Fruit fly (Drosophila melanogaster) whole organism, embryonic: ENCODE data around the gene Shc.

Experiments
- B-H2 ChIP-seq: fragments of 200-800 bp; sonication (Bioruptor generic); optimal IDR thresholded peaks from 2 replicates; lab custom pipeline; 2018; ENCODE audit warnings: missing biosample characterization, mild to moderate bottlenecking, missing genetic modification characterization
- CG10267 ChIP-seq: fragments of 200-800 bp; sonication (Bioruptor generic); optimal IDR thresholded peaks from 2 replicates; lab custom pipeline; 2018; ENCODE audit warnings: missing biosample characterization, mild to moderate bottlenecking, missing genetic modification characterization, moderate library complexity
- CG10979 ChIP-seq: fragments of 200-800 bp; sonication (Bioruptor generic); optimal IDR thresholded peaks from 2 replicates; lab custom pipeline; 2018; ENCODE audit warnings: missing biosample characterization, mild to moderate bottlenecking, missing genetic modification characterization, moderate library complexity
- CG11696 ChIP-seq: fragments of 200-800 bp; sonication (Bioruptor generic); IDR thresholded peaks from 2 replicates; pipeline ENCODE4 v1.3.6; 2022; ENCODE audit warnings: missing biosample characterization, missing genetic modification characterization
- CG11723 ChIP-seq: fragments of 200-800 bp; sonication (Bioruptor generic); optimal IDR thresholded peaks from 2 replicates; lab custom pipeline; 2017; ENCODE audit warnings: missing biosample characterization, mild to moderate bottlenecking, missing genetic modification characterization
- CG12071 ChIP-seq: fragments of 200-800 bp; sonication (Bioruptor generic); optimal IDR thresholded peaks from 3 replicates; lab custom pipeline; 2018; ENCODE audit warnings: missing biosample characterization, mild to moderate bottlenecking, missing genetic modification characterization
- CG17186 ChIP-seq: fragments of 200-800 bp; sonication (Bioruptor generic); optimal IDR thresholded peaks from 3 replicates; lab custom pipeline; 2017; ENCODE audit warnings: missing biosample characterization, missing genetic modification reagents, missing genetic modification characterization
- CG18619 ChIP-seq: fragments of 200-800 bp; sonication (Bioruptor generic); optimal IDR thresholded peaks from 3 replicates; lab custom pipeline; 2017; ENCODE audit warnings: missing biosample characterization, mild to moderate bottlenecking, missing genetic modification characterization
- CG2116 ChIP-seq: fragments of 200-800 bp; sonication (Bioruptor generic); optimal IDR thresholded peaks from 3 replicates; lab custom pipeline; 2018; ENCODE audit warnings: missing biosample characterization, mild to moderate bottlenecking, missing genetic modification characterization
- CG30403 ChIP-seq: fragments of 200-800 bp; sonication (Bioruptor generic); optimal IDR thresholded peaks from 3 replicates; lab custom pipeline; 2016; ENCODE audit warnings: missing biosample characterization, missing genetic modification characterization
- CG31441 ChIP-seq: fragments of 200-800 bp; sonication (Bioruptor generic); IDR thresholded peaks from 2 replicates; pipeline ENCODE4 v1.3.6; 2022; ENCODE audit warnings: missing biosample characterization, missing genetic modification characterization
- CG34376 ChIP-seq: fragments of 200-800 bp; sonication (Bioruptor generic); optimal IDR thresholded peaks from 2 replicates; lab custom pipeline; 2018; ENCODE audit warnings: missing biosample characterization, mild to moderate bottlenecking, missing genetic modification characterization
- CG34422 ChIP-seq: fragments of 200-800 bp; sonication (Bioruptor generic); IDR thresholded peaks from 3 replicates; pipeline ENCODE4 v1.3.6; 2022; ENCODE audit warnings: missing biosample characterization, missing genetic modification characterization
- CG42726 ChIP-seq: fragments of 200-800 bp; sonication (Bioruptor generic); IDR thresholded peaks from 2 replicates; pipeline ENCODE4 v1.3.6; 2022; ENCODE audit warnings: missing biosample characterization, missing genetic modification characterization; ENCODE audit not compliant: partially characterized antibody
- CG4617 ChIP-seq: fragments of 200-800 bp; sonication (Bioruptor generic); optimal IDR thresholded peaks from 3 replicates; lab custom pipeline; 2016; ENCODE audit warnings: missing biosample characterization, missing genetic modification characterization, borderline replicate concordance
- CG5953 ChIP-seq: fragments of 200-800 bp; sonication (Bioruptor generic); IDR thresholded peaks from 2 replicates; pipeline ENCODE4 v1.3.6; 2022; ENCODE audit warnings: missing biosample characterization, missing genetic modification characterization
- CG6813 ChIP-seq: fragments of 200-800 bp; sonication (Bioruptor generic); optimal IDR thresholded peaks from 2 replicates; lab custom pipeline; 2017; ENCODE audit warnings: missing biosample characterization, missing genetic modification characterization, mild to moderate bottlenecking, moderate library complexity, missing genetic modification reagents
- CG7357 ChIP-seq: fragments of 200-800 bp; sonication (Bioruptor generic); IDR thresholded peaks from 3 replicates; pipeline ENCODE4 v1.3.6; 2022; ENCODE audit warnings: missing biosample characterization, missing genetic modification characterization
- CG7372 ChIP-seq: fragments of 200-800 bp; sonication (Bioruptor generic); IDR thresholded peaks from 2 replicates; pipeline ENCODE4 v1.3.6; 2022; ENCODE audit warnings: missing biosample characterization, missing genetic modification characterization
- CG7786 ChIP-seq: fragments of 200-800 bp; sonication (Bioruptor generic); optimal IDR thresholded peaks from 2 replicates; lab custom pipeline; 2016; ENCODE audit warnings: missing biosample characterization, missing genetic modification characterization
- CG8359 ChIP-seq: fragments of 200-800 bp; sonication (Bioruptor generic); optimal IDR thresholded peaks from 2 replicates; lab custom pipeline; 2017; ENCODE audit warnings: missing biosample characterization, mild to moderate bottlenecking, missing genetic modification characterization, borderline replicate concordance
- CG8478 ChIP-seq: fragments of >200 bp; optimal IDR thresholded peaks from 2 replicates; lab custom pipeline; 2018
- Dp ChIP-seq: fragments of 200-800 bp; sonication (Bioruptor generic); optimal IDR thresholded peaks from 2 replicates; lab custom pipeline; 2018; ENCODE audit warnings: missing biosample characterization, mild to moderate bottlenecking, missing genetic modification characterization, moderate library complexity
- Dref ChIP-seq: fragments of 200-800 bp; sonication (Bioruptor generic); IDR thresholded peaks from 2 replicates; pipeline ENCODE4 v1.3.6; 2022; ENCODE audit warnings: missing biosample characterization, missing genetic modification characterization
- E2f2 ChIP-seq: fragments of 200-800 bp; sonication (Bioruptor generic); IDR thresholded peaks from 2 replicates; pipeline ENCODE4 v1.3.6; 2022; ENCODE audit warnings: missing biosample characterization, missing genetic modification characterization
- Ets65A ChIP-seq: fragments of 200-800 bp; sonication (Bioruptor generic); peaks from one replicate; lab custom pipeline; 2016; ENCODE audit warnings: missing biosample characterization, missing genetic modification characterization
- H15 ChIP-seq: fragments of 200-800 bp; sonication (Bioruptor generic); IDR thresholded peaks from 3 replicates; pipeline ENCODE4 v1.3.6; 2022; ENCODE audit warnings: missing biosample characterization, missing genetic modification characterization
- HLH54F ChIP-seq: fragments of 200-800 bp; sonication (Bioruptor generic); optimal IDR thresholded peaks from 3 replicates; lab custom pipeline; 2016; ENCODE audit warnings: missing biosample characterization, missing genetic modification characterization
- HmgD ChIP-seq: fragments of 200-800 bp; sonication (Bioruptor generic); optimal IDR thresholded peaks from 3 replicates; lab custom pipeline; 2016; ENCODE audit warnings: missing biosample characterization, missing genetic modification characterization
- Hr3 ChIP-seq: fragments of 200-800 bp; sonication (Bioruptor generic); optimal IDR thresholded peaks from 3 replicates; lab custom pipeline; 2016; ENCODE audit warnings: missing biosample characterization, missing genetic modification characterization
- Hr78 ChIP-seq, 2 experiments: fragments of 200-800 bp in 1 of 2; fragments of >200 bp in 1 of 2; sonication (Bioruptor generic) in 1 of 2; optimal IDR thresholded peaks; 2 replicates each; lab custom pipeline; 2017 to 2019; ENCODE audit warnings: missing biosample characterization in 2 of 2, missing genetic modification characterization in 2 of 2, mild to moderate bottlenecking in 1 of 2, moderate library complexity in 1 of 2
- Neu2 ChIP-seq: fragments of 200-800 bp; sonication (Bioruptor generic); optimal IDR thresholded peaks from 3 replicates; lab custom pipeline; 2016; ENCODE audit warnings: missing biosample characterization, missing genetic modification characterization, borderline replicate concordance
- bab2 ChIP-seq: fragments of 200-800 bp; sonication (Bioruptor generic); optimal IDR thresholded peaks from 2 replicates; lab custom pipeline; 2016; ENCODE audit warnings: missing biosample characterization, missing genetic modification characterization
- bowl ChIP-seq: fragments of 200-800 bp; sonication (Bioruptor generic); IDR thresholded peaks from 2 replicates; pipeline ENCODE4 v1.3.6; 2022; ENCODE audit warnings: missing biosample characterization, missing genetic modification characterization
- cg ChIP-seq: fragments of 200-800 bp; sonication (Bioruptor generic); optimal IDR thresholded peaks from 3 replicates; lab custom pipeline; 2019; ENCODE audit warnings: missing biosample characterization, mild to moderate bottlenecking, missing genetic modification characterization, moderate library complexity
- ci ChIP-seq: fragments of 200-800 bp; sonication (Bioruptor generic); IDR thresholded peaks from 3 replicates; pipeline ENCODE4 v1.3.6; 2022; ENCODE audit warnings: missing biosample characterization, missing genetic modification characterization
- disco-r ChIP-seq: fragments of 200-800 bp; sonication (Bioruptor generic); optimal IDR thresholded peaks from 2 replicates; lab custom pipeline; 2016; ENCODE audit warnings: missing biosample characterization, missing genetic modification characterization
- dmrt99B ChIP-seq: fragments of 200-800 bp; sonication (Bioruptor generic); optimal IDR thresholded peaks from 2 replicates; lab custom pipeline; 2018; ENCODE audit warnings: missing biosample characterization, mild to moderate bottlenecking, missing genetic modification characterization, moderate library complexity
- ewg ChIP-seq: fragments of 200-800 bp; sonication (Bioruptor generic); optimal IDR thresholded peaks from 3 replicates; lab custom pipeline; 2017; ENCODE audit warnings: mild to moderate bottlenecking, missing biosample characterization, missing genetic modification reagents, missing genetic modification characterization
- eyg ChIP-seq: fragments of 200-800 bp; sonication (Bioruptor generic); optimal IDR thresholded peaks from 3 replicates; lab custom pipeline; 2016; ENCODE audit warnings: missing biosample characterization, missing genetic modification characterization
- gcm2 ChIP-seq: fragments of 200-800 bp; sonication (Bioruptor generic); optimal IDR thresholded peaks from 2 replicates; lab custom pipeline; 2016; ENCODE audit warnings: missing biosample characterization, missing genetic modification characterization
- gfzf ChIP-seq: fragments of 200-800 bp; sonication (Bioruptor generic); optimal IDR thresholded peaks from 2 replicates; lab custom pipeline; 2016; ENCODE audit warnings: missing biosample characterization, mild to moderate bottlenecking, missing genetic modification characterization, moderate library complexity
- gt ChIP-seq: fragments of 200-800 bp; sonication (Bioruptor generic); IDR thresholded peaks from 2 replicates; pipeline ENCODE4 v1.3.6; 2022; ENCODE audit warnings: missing biosample characterization, missing genetic modification characterization
- jing ChIP-seq: fragments of 200-800 bp; sonication (Bioruptor generic); optimal IDR thresholded peaks from 2 replicates; lab custom pipeline; 2018; ENCODE audit warnings: missing biosample characterization, mild to moderate bottlenecking, missing genetic modification characterization
- jumu ChIP-seq: fragments of 200-800 bp; sonication (Bioruptor generic); optimal IDR thresholded peaks from 3 replicates; lab custom pipeline; 2016; ENCODE audit warnings: missing biosample characterization, missing genetic modification characterization
- repo ChIP-seq: fragments of 200-800 bp; sonication (Bioruptor generic); optimal IDR thresholded peaks from 2 replicates; lab custom pipeline; 2016; ENCODE audit warnings: missing biosample characterization, missing genetic modification characterization
- sisA ChIP-seq: fragments of 200-800 bp; sonication (Bioruptor generic); IDR thresholded peaks from 2 replicates; pipeline ENCODE4 v1.3.6; 2022; ENCODE audit warnings: missing biosample characterization, missing genetic modification characterization
- slp2 ChIP-seq: fragments of 200-800 bp; sonication (Bioruptor generic); optimal IDR thresholded peaks from 2 replicates; lab custom pipeline; 2016; ENCODE audit warnings: missing biosample characterization, missing genetic modification characterization
- sug ChIP-seq: fragments of 200-800 bp; optimal IDR thresholded peaks from 2 replicates; lab custom pipeline; 2019; ENCODE audit warnings: missing biosample characterization, mild to moderate bottlenecking, missing genetic modification characterization, moderate library complexity
- tap ChIP-seq: fragments of 200-800 bp; optimal IDR thresholded peaks from 3 replicates; lab custom pipeline; 2019; ENCODE audit warnings: missing biosample characterization, mild to moderate bottlenecking, missing genetic modification characterization, moderate library complexity
- tll ChIP-seq, 2 experiments: fragments of 200-800 bp in 1 of 2; fragments of >200 bp in 1 of 2; sonication (Bioruptor generic) in 1 of 2; optimal IDR thresholded peaks; 2 replicates each; lab custom pipeline; 2017 to 2019; ENCODE audit warnings: missing biosample characterization in 2 of 2, missing genetic modification characterization in 2 of 2, mild to moderate bottlenecking in 1 of 2, moderate library complexity in 1 of 2
- yki ChIP-seq: fragments of >200 bp; optimal IDR thresholded peaks from 3 replicates; lab custom pipeline; 2018

Shc gene

dm6 chr3L:9476829-9477228, 50.0 kb downstream of the Shc start, which contains the start of the genes Uch-L5 and Jarid2 (continued):
- TF ChIP-seq CG11723 (GFP tag; lab: Kevin White, UChicago) (no peak), Neu2 (GFP tag; lab: Kevin White, UChicago) (no peak), CG10979 (tag; lab: Kevin White, UChicago) (peak; percentile 48), CG5953 (GFP tag; lab: Robert Waterston, UW) (no peak), ci (peak; percentile 79; the same call in 2 of the 3 replicates), Ets65A (peak; percentile 95), Dp (GFP tag; lab: Kevin White, UChicago) (peak; percentile 62), tll (GFP tag; optimal IDR thresholded peaks at IDR 0.05; lab: Kevin White, UChicago) (peak in 1 of 2 experiments; percentile 22), CG17186 (GFP tag; lab: Kevin White, UChicago) (peak; percentile 75), bab2 (GFP tag; lab: Kevin White, UChicago) (peak; percentile 15), CG7372 (no peak), gfzf (peak; percentile 42), H15 (GFP tag; lab: Robert Waterston, UW) (0 out of 3 replicates have a peak, but pooled peaks have one; percentile 40), dmrt99B (no peak), repo (GFP tag; lab: Kevin White, UChicago) (peak; percentile 61), tap (tag; lab: Kevin White, UChicago) (no peak), CG18619 (GFP tag; lab: Kevin White, UChicago) (peak; percentile 6), yki (lab: Kevin White, UChicago) (no peak), CG4617 (GFP tag; lab: Kevin White, UChicago) (peak; percentile 97), CG42726 (GFP tag; lab: Robert Waterston, UW) (peak; percentile 67), CG8359 (no peak), CG10267 (peak; percentile 71), jing (no peak), B-H2 (GFP tag; lab: Kevin White, UChicago) (peak; percentile 38), CG7786 (GFP tag; lab: Kevin White, UChicago) (peak; percentile 58), gt (GFP tag; lab: Robert Waterston, UW) (no peak), Hr78 (GFP tag; optimal IDR thresholded peaks at IDR 0.05; lab: Kevin White, UChicago) (no peak), CG6813 (GFP tag; lab: Kevin White, UChicago) (no peak), CG34422 (GFP tag; lab: Robert Waterston, UW) (peak; percentile 83; the same call in 2 of the 3 replicates), CG8478 (no peak), Hr3 (GFP tag; lab: Kevin White, UChicago) (no peak), slp2 (peak; percentile 45), Dref (GFP tag; lab: Robert Waterston, UW) (peak; percentile 48), CG12071 (GFP tag; lab: Kevin White, UChicago) (no peak), bowl (GFP tag; lab: Robert Waterston, UW) (no peak), CG7357 (GFP tag; lab: Robert Waterston, UW) (no peak), eyg (GFP tag; lab: Kevin White, UChicago) (peak; percentile 5), disco-r (peak; percentile 62), sisA (GFP tag; lab: Robert Waterston, UW) (peak; percentile 49), gcm2 (GFP tag; lab: Kevin White, UChicago) (no peak), CG30403 (GFP tag; lab: Kevin White, UChicago) (peak; percentile 51), CG11696 (GFP tag; lab: Robert Waterston, UW) (no peak), jumu (GFP tag; lab: Kevin White, UChicago) (peak; percentile 82), HLH54F (peak; percentile 70), E2f2 (GFP tag; lab: Robert Waterston, UW) (peak; percentile 60), CG2116 (GFP tag; lab: Kevin White, UChicago) (peak; percentile 63), ewg (GFP tag; lab: Kevin White, UChicago) (peak; percentile 49), CG31441 (GFP tag; lab: Robert Waterston, UW) (no peak), CG34376 (GFP tag; lab: Kevin White, UChicago) (peak; percentile 42), HmgD (GFP tag; lab: Kevin White, UChicago) (peak; percentile 80), cg (peak; percentile 7), sug (peak; percentile 46)
